Fruit fly (Drosophila melanogaster): ENCODE measurements around the gene aux.

The aux gene

dm6 chr3R:4249947-4250346 is 38.4 kb downstream of the aux start:
- TF ChIP-seq fru (GFP tag; optimal IDR thresholded peaks at IDR 0.05) = no peak
- no peak for TF ChIP-seq Mio (GFP tag; optimal IDR thresholded peaks at IDR 0.05)
- TF ChIP-seq Myc (optimal IDR thresholded peaks at IDR 0.05) = no peak
- TF ChIP-seq br (GFP tag; optimal IDR thresholded peaks at IDR 0.05) = no peak
- TF ChIP-seq Hr83 (GFP tag; optimal IDR thresholded peaks at IDR 0.05; ENCODE audit: poor library complexity, severe bottlenecking) = no peak
- no peak for TF ChIP-seq lola (GFP tag; optimal IDR thresholded peaks at IDR 0.05)
- TF ChIP-seq Hr78 (GFP tag; optimal IDR thresholded peaks at IDR 0.05) = no peak
- TF ChIP-seq dsf (GFP tag; optimal IDR thresholded peaks at IDR 0.05; ENCODE audit: borderline replicate concordance) = no peak
- TF ChIP-seq psq (GFP tag; optimal IDR thresholded peaks at IDR 0.05) = no peak
- no peak for TF ChIP-seq Abd-B (GFP tag; optimal IDR thresholded peaks at IDR 0.05)
- no peak for TF ChIP-seq foxo (GFP tag; optimal IDR thresholded peaks at IDR 0.05)
- TF ChIP-seq CG32264 (GFP tag; optimal IDR thresholded peaks at IDR 0.05) = no peak
- no peak for TF ChIP-seq Vsx2 (GFP tag; optimal IDR thresholded peaks at IDR 0.05; ENCODE audit: partially characterized antibody)
- no peak for TF ChIP-seq rgr (GFP tag; optimal IDR thresholded peaks at IDR 0.05)

dm6 chr3R:4251241-4251640 is 39.7 kb downstream of the aux start, which contains the start of gene TwdlG:
TSS of gene TwdlG (minus strand) at chr3R:4251341.
- no peak for TF ChIP-seq woc (GFP tag; optimal IDR thresholded peaks at IDR 0.05)
- TF ChIP-seq Mio (GFP tag; optimal IDR thresholded peaks at IDR 0.05) = no peak
- TF ChIP-seq foxo (GFP tag; optimal IDR thresholded peaks at IDR 0.05) = no peak
- no peak for TF ChIP-seq OdsH (GFP tag; optimal IDR thresholded peaks at IDR 0.05)
- TF ChIP-seq Sp1 (GFP tag; optimal IDR thresholded peaks at IDR 0.05) = no peak
- TF ChIP-seq tai (GFP tag; optimal IDR thresholded peaks at IDR 0.05) = no peak
- TF ChIP-seq Dfd (GFP tag; optimal IDR thresholded peaks at IDR 0.05) = no peak
- TF ChIP-seq CG32264 (GFP tag; optimal IDR thresholded peaks at IDR 0.05) = no peak
- no peak for TF ChIP-seq h (GFP tag; optimal IDR thresholded peaks at IDR 0.05)
- no peak for TF ChIP-seq dsf (GFP tag; optimal IDR thresholded peaks at IDR 0.05; ENCODE audit: borderline replicate concordance)
- TF ChIP-seq N (GFP tag; optimal IDR thresholded peaks at IDR 0.05) = no peak
- TF ChIP-seq lola (GFP tag; optimal IDR thresholded peaks at IDR 0.05) = no peak
- no peak for TF ChIP-seq jim (GFP tag; optimal IDR thresholded peaks at IDR 0.05)
- no peak for TF ChIP-seq Hr78 (GFP tag; optimal IDR thresholded peaks at IDR 0.05)
- no peak for TF ChIP-seq Jra (GFP tag; optimal IDR thresholded peaks at IDR 0.05)
- no peak for TF ChIP-seq ey (GFP tag; optimal IDR thresholded peaks at IDR 0.05)
- no peak for TF ChIP-seq CrebA (GFP tag; optimal IDR thresholded peaks at IDR 0.05; ENCODE audit: borderline replicate concordance)

- no peak for TF ChIP-seq sage (GFP tag; optimal IDR thresholded peaks at IDR 0.05)
- no peak for TF ChIP-seq HLH106 (tag; optimal IDR thresholded peaks at IDR 0.05)
- no peak for TF ChIP-seq rgr (GFP tag; optimal IDR thresholded peaks at IDR 0.05)
- no peak for TF ChIP-seq Mio (GFP tag; optimal IDR thresholded peaks at IDR 0.05)
- no peak for TF ChIP-seq Hr78 (GFP tag; optimal IDR thresholded peaks at IDR 0.05)
- no peak for TF ChIP-seq ey (GFP tag; optimal IDR thresholded peaks at IDR 0.05)
- no peak for TF ChIP-seq usp (GFP tag; optimal IDR thresholded peaks at IDR 0.05)
- TF ChIP-seq CG9705 (GFP tag; optimal IDR thresholded peaks at IDR 0.05) = no peak
These were observed 41.4 kb downstream of the aux start, which contains the start of gene CG14644 for dm6 chr3R:4252943-4253342. TSS of gene CG14644 (minus strand) at chr3R:4253043.

dm6 chr3R:4254408-4254807 is 42.8 kb downstream of the aux start, which contains the start of gene TwdlV:
TSS of gene TwdlV (plus strand) at chr3R:4254708.
- no peak for TF ChIP-seq Dif (GFP tag; optimal IDR thresholded peaks at IDR 0.05; ENCODE audit: partially characterized antibody)

- TF ChIP-seq CrebA (GFP tag; optimal IDR thresholded peaks at IDR 0.05; ENCODE audit: borderline replicate concordance) (no peak), tai (GFP tag; optimal IDR thresholded peaks at IDR 0.05) (no peak), sage (GFP tag; optimal IDR thresholded peaks at IDR 0.05) (no peak), CG9705 (GFP tag; optimal IDR thresholded peaks at IDR 0.05) (no peak), Dif (GFP tag; optimal IDR thresholded peaks at IDR 0.05; ENCODE audit: partially characterized antibody) (no peak), CG32264 (GFP tag; optimal IDR thresholded peaks at IDR 0.05) (no peak), Vsx2 (GFP tag; optimal IDR thresholded peaks at IDR 0.05; ENCODE audit: partially characterized antibody) (no peak), psq (GFP tag; optimal IDR thresholded peaks at IDR 0.05) (no peak), usp (GFP tag; optimal IDR thresholded peaks at IDR 0.05) (no peak), Hr83 (GFP tag; optimal IDR thresholded peaks at IDR 0.05; ENCODE audit: poor library complexity, severe bottlenecking) (no peak), Hnf4 (GFP tag; optimal IDR thresholded peaks at IDR 0.05) (no peak), Dfd (GFP tag; optimal IDR thresholded peaks at IDR 0.05) (no peak)
These were observed 45.1 kb downstream of the aux start, which contains the start of gene Or82a for dm6 chr3R:4256672-4257071. TSS of gene Or82a (plus strand) at chr3R:4256972.
